Worm (Caenorhabditis elegans) whole organism, midembryonic: ENCODE results near the gene cTel55X.1.

Source experiments
- T22C8.4 ChIP-seq: fragments of 200-800 bp; sonication (Bioruptor generic); IDR thresholded peaks from 2 replicates; pipeline ENCODE4 v1.3.6; 2022; ENCODE audit warnings: missing genetic modification characterization, missing compliant biosample characterization
- cog-1 ChIP-seq: sonication (generic microtip); optimal IDR thresholded peaks from 2 replicates; lab custom pipeline; 2016; ENCODE audit warnings: missing genetic modification characterization, missing compliant biosample characterization
- flt-1 ChIP-seq: fragments of 200-800 bp; sonication (Bioruptor generic); IDR thresholded peaks from 2 replicates; pipeline ENCODE4 v1.3.6; 2022; ENCODE audit warnings: missing genetic modification characterization, missing compliant biosample characterization
- klf-2 ChIP-seq: fragments of 200-800 bp; sonication (Bioruptor generic); conservative IDR thresholded peaks from 2 replicates; pipeline ENCODE4 v1.3.6; 2022; ENCODE audit warnings: missing genetic modification reagents, missing genetic modification characterization, missing compliant biosample characterization
- med-1 ChIP-seq: sonication (generic microtip); optimal IDR thresholded peaks from 2 replicates; lab custom pipeline; 2017; ENCODE audit warnings: missing genetic modification characterization, mild to moderate bottlenecking, missing compliant biosample characterization, antibody characterized with exemption, missing genetic modification reagents; ENCODE audit not compliant: insufficient read depth
- tab-1 ChIP-seq: fragments of 200-800 bp; sonication (Bioruptor generic); IDR thresholded peaks from 2 replicates; pipeline ENCODE4 v1.3.6; 2022; ENCODE audit warnings: missing genetic modification characterization, missing compliant biosample characterization
- ztf-23 ChIP-seq: fragments of 200-800 bp; sonication (Bioruptor generic); IDR thresholded peaks from 2 replicates; pipeline ENCODE4 v1.3.6; 2022; ENCODE audit warnings: missing genetic modification reagents, missing genetic modification characterization, missing compliant biosample characterization
- ztf-29 ChIP-seq: fragments of 200-800 bp; sonication (Bioruptor generic); IDR thresholded peaks from 2 replicates; pipeline ENCODE4 v1.3.6; 2022; ENCODE audit warnings: missing genetic modification reagents, missing genetic modification characterization, missing compliant biosample characterization

DNA sequence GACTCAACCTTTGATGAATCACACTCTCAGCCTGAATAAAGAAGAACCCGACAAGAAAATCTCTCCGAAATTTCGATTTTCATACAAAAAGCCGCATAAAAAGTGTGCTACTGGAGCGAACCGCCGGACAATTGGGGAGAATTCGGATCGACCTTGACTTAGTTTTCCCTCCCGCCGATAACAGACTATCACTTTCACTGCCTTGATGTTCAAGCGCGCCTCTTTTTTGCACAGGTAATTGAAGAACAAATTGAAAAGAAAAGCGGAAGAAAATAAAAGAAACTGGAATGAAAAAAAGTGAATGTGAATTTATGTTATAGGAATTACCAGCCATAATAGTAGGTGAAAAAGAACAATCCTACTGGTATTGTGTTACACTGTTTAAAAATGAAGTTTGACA, 28.8 kb upstream of the cTel55X.1 start:
- TF ChIP-seq flt-1 (GFP tag; lab: Robert Waterston, UW), result no peak
- no peak for TF ChIP-seq cog-1 (tag; lab: Kevin White, UChicago)
- no peak for TF ChIP-seq ztf-29 (GFP tag; lab: Robert Waterston, UW)
- TF ChIP-seq ztf-23 (GFP tag; lab: Robert Waterston, UW), result no peak
- TF ChIP-seq tab-1 (GFP tag; lab: Robert Waterston, UW), result no peak
- TF ChIP-seq T22C8.4, result no peak
- no peak for TF ChIP-seq klf-2 (GFP tag; lab: Robert Waterston, UW)
- no peak for TF ChIP-seq med-1 (GFP tag; lab: Kevin White, UChicago)
